Worm (Caenorhabditis elegans): ENCODE results near the gene cal-3.

- TF ChIP-seq tbx-2 (tag; optimal IDR thresholded peaks at IDR 0.05): no peak
- TF ChIP-seq lin-11 (tag; optimal IDR thresholded peaks at IDR 0.05): no peak
- peak; percentile 19 for TF ChIP-seq rnt-1 (tag; optimal IDR thresholded peaks at IDR 0.05)
- no peak for TF ChIP-seq pax-1 (tag; optimal IDR thresholded peaks at IDR 0.05)
- TF ChIP-seq pqm-1 (tag; optimal IDR thresholded peaks at IDR 0.05): no peak
- TF ChIP-seq nfya-1 (tag; optimal IDR thresholded peaks at IDR 0.05): no peak
- TF ChIP-seq ceh-30 (tag; optimal IDR thresholded peaks at IDR 0.05): no peak
- TF ChIP-seq ztf-16 (tag; optimal IDR thresholded peaks at IDR 0.05): no peak
- TF ChIP-seq zip-5 (tag; optimal IDR thresholded peaks at IDR 0.05): no peak
- TF ChIP-seq hlh-30 (tag; optimal IDR thresholded peaks at IDR 0.05; ENCODE audit: insufficient read depth): no peak
- TF ChIP-seq pag-3 (tag; optimal IDR thresholded peaks at IDR 0.05; ENCODE audit: borderline replicate concordance): no peak
These were observed 9.6 kb downstream of the cal-3 start for ce11 chrIV:3825388-3825787.

All from whole organism, late embryonic.